Worm (Caenorhabditis elegans): ENCODE data around the gene irld-40.

Gene irld-40

DNA sequence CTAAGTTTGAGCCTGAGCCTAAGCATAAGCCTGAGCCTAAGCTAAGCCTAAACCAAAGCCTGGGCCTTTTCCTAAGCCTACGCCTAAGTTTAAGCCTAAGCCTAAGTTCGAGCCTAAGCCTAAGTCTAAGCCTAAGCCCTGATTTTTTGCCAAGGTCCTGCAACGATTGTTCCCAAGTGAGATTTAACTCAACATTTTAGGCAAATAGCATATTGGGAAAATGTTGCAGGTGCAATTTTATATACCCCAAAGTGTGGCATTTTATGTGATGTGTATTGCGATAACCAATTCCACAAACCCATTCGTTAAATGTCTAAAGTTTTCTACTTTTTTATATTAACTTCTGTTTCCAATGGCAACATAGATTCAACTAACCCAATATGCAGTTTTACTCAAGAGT is at the start of gene irld-40:
Gene irld-40, plus strand, starts transcription at position 301 of the 400 bp plus-strand sequence.
- TF ChIP-seq pat-9 (tag; optimal IDR thresholded peaks at IDR 0.05): no peak
- TF ChIP-seq sox-4 (tag; optimal IDR thresholded peaks at IDR 0.05): no peak
- TF ChIP-seq ztf-16 (tag; optimal IDR thresholded peaks at IDR 0.05): no peak
- TF ChIP-seq C38D4.7 (GFP tag; optimal IDR thresholded peaks at IDR 0.05): no peak
- TF ChIP-seq tbx-7 (tag; optimal IDR thresholded peaks at IDR 0.05): no peak
- TF ChIP-seq ceh-19 (GFP tag; optimal IDR thresholded peaks at IDR 0.05): no peak
- no peak for TF ChIP-seq pax-1 (tag; optimal IDR thresholded peaks at IDR 0.05)
- TF ChIP-seq elt-2 (tag; optimal IDR thresholded peaks at IDR 0.05): no peak
- no peak for TF ChIP-seq hlh-30 (tag; optimal IDR thresholded peaks at IDR 0.05; ENCODE audit: insufficient read depth)
- no peak for TF ChIP-seq elt-4 (tag; optimal IDR thresholded peaks at IDR 0.05)
- TF ChIP-seq ceh-2 (tag; optimal IDR thresholded peaks at IDR 0.05): no peak
- no peak for TF ChIP-seq K09A11.1 (tag; optimal IDR thresholded peaks at IDR 0.05; ENCODE audit: insufficient read depth)
- TF ChIP-seq sdc-2 (tag; optimal IDR thresholded peaks at IDR 0.05): no peak
- TF ChIP-seq pha-2 (tag; optimal IDR thresholded peaks at IDR 0.05): no peak

DNA sequence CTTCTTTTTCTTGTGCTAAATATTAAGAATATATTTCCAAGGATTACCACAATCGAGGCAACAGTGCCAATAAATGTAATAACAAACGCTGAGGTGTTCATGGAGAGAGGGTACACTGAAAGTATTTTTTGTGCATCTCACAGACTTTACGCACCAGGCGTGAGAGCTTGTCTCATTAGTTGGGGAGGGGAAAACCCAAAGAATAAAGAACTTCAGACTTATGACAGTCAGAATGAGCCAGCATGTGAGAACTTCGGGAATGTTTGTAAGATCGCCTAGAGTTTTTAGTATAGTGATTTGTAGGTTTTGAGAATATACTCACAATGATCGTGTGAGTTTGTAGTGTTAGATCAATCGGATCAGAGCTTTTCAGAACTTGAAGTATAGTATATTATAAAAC is 47.6 kb upstream of the irld-40 start, which contains the start of gene srbc-41:
Gene srbc-41, minus strand, starts transcription at position 101 of the 400 bp plus-strand sequence.
- TF ChIP-seq nhr-232 (tag; optimal IDR thresholded peaks at IDR 0.05) (no peak), ceh-6 (GFP tag; optimal IDR thresholded peaks at IDR 0.05) (no peak), ceh-48 (tag; optimal IDR thresholded peaks at IDR 0.05) (no peak), ztf-16 (tag; optimal IDR thresholded peaks at IDR 0.05) (no peak), sdc-2 (tag; optimal IDR thresholded peaks at IDR 0.05) (no peak), ceh-45 (GFP tag; IDR thresholded peaks at IDR 0.05) (no peak), sox-2 (GFP tag; IDR thresholded peaks at IDR 0.05) (no peak), che-1 (tag; optimal IDR thresholded peaks at IDR 0.05) (no peak), unc-3 (GFP tag; conservative IDR thresholded peaks at IDR 0.05) (no peak), unc-3 (tag; optimal IDR thresholded peaks at IDR 0.05) (no peak), Y22D7AL.16 (tag; optimal IDR thresholded peaks at IDR 0.05) (no peak), unc-86 (tag; optimal IDR thresholded peaks at IDR 0.05) (no peak), ceh-2 (tag; optimal IDR thresholded peaks at IDR 0.05) (no peak), eyg-1 (tag; optimal IDR thresholded peaks at IDR 0.05) (no peak), nfya-1 (tag; optimal IDR thresholded peaks at IDR 0.05) (no peak), F13H6.1 (tag; optimal IDR thresholded peaks at IDR 0.05) (no peak), ahr-1 (tag; optimal IDR thresholded peaks at IDR 0.05) (no peak)

DNA sequence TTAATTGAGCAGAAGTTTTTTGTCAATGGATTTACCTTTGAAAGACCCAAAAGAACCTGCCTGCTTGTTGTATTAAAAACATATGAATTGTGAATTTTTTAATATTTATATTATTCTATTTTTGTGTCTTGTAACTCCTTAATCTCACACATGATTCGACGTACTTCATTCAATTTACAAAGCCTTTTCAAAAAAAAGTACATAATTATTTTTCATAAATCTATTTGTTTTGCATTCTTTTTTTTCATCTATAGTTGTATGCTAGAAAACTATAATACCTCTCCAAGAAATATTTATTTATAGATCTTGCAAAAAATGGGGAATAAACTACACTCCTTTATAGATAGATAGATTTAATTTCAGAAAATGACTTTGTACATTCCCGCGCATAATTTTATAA is 43.6 kb upstream of the irld-40 start, which contains the start of gene nhr-179:
Gene nhr-179, minus strand, starts transcription at position 101 of the 400 bp plus-strand sequence.
- TF ChIP-seq gmeb-2 (tag; optimal IDR thresholded peaks at IDR 0.05): no peak

DNA sequence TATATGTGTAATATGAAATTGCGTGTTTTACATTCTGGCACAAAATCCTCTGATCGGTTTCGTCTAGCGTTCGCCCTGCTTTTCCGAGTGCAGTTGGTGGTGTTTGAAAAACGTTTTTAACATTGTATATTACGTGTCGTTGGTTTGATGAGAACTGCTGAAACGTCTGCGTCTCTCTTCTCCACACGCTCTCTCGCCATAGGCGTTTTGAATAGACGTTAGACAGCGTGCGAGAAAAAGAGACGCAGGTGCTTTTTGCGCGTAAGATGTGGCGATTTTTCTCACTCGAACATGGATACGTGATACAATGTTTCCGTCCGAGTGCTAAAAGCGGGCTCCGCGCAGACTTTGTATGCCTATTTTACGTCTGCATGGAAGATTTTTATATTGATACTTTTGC is 41.8 kb upstream of the irld-40 start:
- no peak for TF ChIP-seq fax-1 (tag; optimal IDR thresholded peaks at IDR 0.05)
- TF ChIP-seq unc-3 (GFP tag; conservative IDR thresholded peaks at IDR 0.05): no peak
- TF ChIP-seq unc-3 (tag; optimal IDR thresholded peaks at IDR 0.05): no peak
- TF ChIP-seq npax-4 (tag; optimal IDR thresholded peaks at IDR 0.05): no peak
- TF ChIP-seq rnt-1 (tag; optimal IDR thresholded peaks at IDR 0.05): no peak
- TF ChIP-seq sdc-2 (tag; optimal IDR thresholded peaks at IDR 0.05): no peak
- TF ChIP-seq ahr-1 (tag; optimal IDR thresholded peaks at IDR 0.05): no peak
- TF ChIP-seq unc-42 (tag; optimal IDR thresholded peaks at IDR 0.05): no peak
- TF ChIP-seq pha-4 (tag; optimal IDR thresholded peaks at IDR 0.05): no peak
- TF ChIP-seq odd-2 (tag; optimal IDR thresholded peaks at IDR 0.05): no peak

DNA sequence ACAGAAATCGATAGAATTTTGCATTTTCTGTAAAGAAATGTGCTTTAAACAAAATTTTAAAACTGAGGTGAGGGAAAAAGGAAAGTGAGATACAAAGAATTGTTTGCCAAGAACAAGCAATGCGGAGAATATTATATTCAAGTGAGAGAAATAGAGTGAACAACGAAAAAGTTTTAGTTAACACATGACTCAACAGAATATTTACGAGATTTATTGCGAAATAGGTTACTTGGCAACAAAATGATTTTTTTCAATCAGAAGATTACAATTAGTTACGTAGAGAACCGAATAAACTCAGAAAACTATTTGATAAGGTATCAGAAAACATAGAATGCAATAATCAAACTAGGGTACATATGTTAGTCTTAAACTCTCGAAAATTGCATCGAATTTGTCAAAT is 40.9 kb upstream of the irld-40 start, which contains the start of gene nhr-117:
Gene nhr-117, minus strand, starts transcription at position 27 of the 400 bp plus-strand sequence.
- TF ChIP-seq ets-4 (tag; optimal IDR thresholded peaks at IDR 0.05) (no peak), zip-5 (tag; optimal IDR thresholded peaks at IDR 0.05) (no peak), sox-4 (tag; optimal IDR thresholded peaks at IDR 0.05) (no peak), ceh-34 (tag; optimal IDR thresholded peaks at IDR 0.05) (no peak), nhr-232 (tag; optimal IDR thresholded peaks at IDR 0.05) (no peak), C08G9.2 (tag; optimal IDR thresholded peaks at IDR 0.05) (no peak), ceh-19 (GFP tag; optimal IDR thresholded peaks at IDR 0.05) (no peak), nhr-11 (tag; optimal IDR thresholded peaks at IDR 0.05) (no peak)
